Worm (Caenorhabditis elegans): ENCODE measurements around the gene srx-87.

DNA sequence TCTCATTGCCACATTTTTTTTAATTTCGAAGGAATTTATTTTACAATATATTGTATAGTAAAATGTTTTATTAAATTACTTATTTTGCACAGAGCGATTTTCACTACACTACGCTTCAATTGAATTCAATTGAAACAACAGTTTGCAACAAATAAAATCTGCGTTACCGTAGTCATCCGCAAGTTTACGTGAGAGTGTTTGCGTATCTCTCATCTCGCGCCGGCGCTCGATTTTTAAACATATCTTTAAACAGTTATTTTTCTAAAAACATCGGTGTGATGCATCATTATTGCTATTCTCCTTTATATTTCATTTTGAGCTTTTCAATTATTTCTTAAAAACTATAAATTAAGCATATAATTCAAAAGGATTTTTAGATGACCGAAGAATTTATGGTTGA, 10.4 kb upstream of the srx-87 start, which contains the start of gene duo-1:
- TF ChIP-seq hlh-13 (GFP tag; optimal IDR thresholded peaks at IDR 0.05) (no peak), ama-1 (optimal IDR thresholded peaks at IDR 0.05) (no peak), fkh-10 (GFP tag; optimal IDR thresholded peaks at IDR 0.05) (no peak), ceh-48 (tag; optimal IDR thresholded peaks at IDR 0.05) (no peak), F13H6.1 (tag; optimal IDR thresholded peaks at IDR 0.05) (no peak), nhr-11 (tag; optimal IDR thresholded peaks at IDR 0.05) (no peak), unc-55 (GFP tag; optimal IDR thresholded peaks at IDR 0.05) (no peak), fax-1 (tag; optimal IDR thresholded peaks at IDR 0.05) (no peak), sox-4 (tag; optimal IDR thresholded peaks at IDR 0.05) (no peak), odd-2 (tag; optimal IDR thresholded peaks at IDR 0.05) (no peak)
